Worm (Caenorhabditis elegans) whole organism, late embryonic: ENCODE results near the gene ceh-91.

Experiments
- F13H6.1 ChIP-seq: sonication (generic microtip); optimal IDR thresholded peaks from 2 replicates; lab custom pipeline; 2016; ENCODE audit warnings: missing genetic modification characterization, missing compliant biosample characterization
- K02D7.2 ChIP-seq: sonication (generic microtip); optimal IDR thresholded peaks from 2 replicates; lab custom pipeline; 2017; ENCODE audit warnings: mild to moderate bottlenecking, missing genetic modification characterization, missing compliant biosample characterization
- K09A11.1 ChIP-seq: sonication (generic microtip); optimal IDR thresholded peaks from 2 replicates; lab custom pipeline; 2017; ENCODE audit warnings: antibody characterized with exemption, mild to moderate bottlenecking, missing genetic modification characterization, missing compliant biosample characterization; ENCODE audit not compliant: insufficient read depth
- ahr-1 ChIP-seq: sonication (generic microtip); optimal IDR thresholded peaks from 2 replicates; lab custom pipeline; 2016; ENCODE audit warnings: missing genetic modification characterization, missing compliant biosample characterization
- ceh-18 ChIP-seq: sonication (generic microtip); optimal IDR thresholded peaks from 2 replicates; lab custom pipeline; 2016; ENCODE audit warnings: missing genetic modification characterization, missing compliant biosample characterization
- ceh-2 ChIP-seq: sonication (generic microtip); optimal IDR thresholded peaks from 2 replicates; lab custom pipeline; 2016; ENCODE audit warnings: missing genotype, missing genetic modification characterization, missing compliant biosample characterization
- ceh-22 ChIP-seq: sonication (generic microtip); optimal IDR thresholded peaks from 2 replicates; lab custom pipeline; 2017; ENCODE audit warnings: missing biosample characterization, missing genetic modification characterization
- ceh-24 ChIP-seq: sonication (generic microtip); optimal IDR thresholded peaks from 2 replicates; lab custom pipeline; 2016; ENCODE audit warnings: mild to moderate bottlenecking, missing genetic modification characterization, missing compliant biosample characterization
- ceh-34 ChIP-seq: sonication (generic microtip); optimal IDR thresholded peaks from 2 replicates; lab custom pipeline; 2016; ENCODE audit warnings: mild to moderate bottlenecking, missing genetic modification characterization, missing compliant biosample characterization
- ceh-48 ChIP-seq: sonication (generic microtip); optimal IDR thresholded peaks from 2 replicates; lab custom pipeline; 2016; ENCODE audit warnings: missing genetic modification characterization, inconsistent platforms, missing compliant biosample characterization
- dmd-4 ChIP-seq: sonication (generic microtip); optimal IDR thresholded peaks from 2 replicates; lab custom pipeline; 2016; ENCODE audit warnings: borderline replicate concordance, missing genetic modification characterization, missing compliant biosample characterization
- elt-2 ChIP-seq: sonication (generic microtip); optimal IDR thresholded peaks from 2 replicates; lab custom pipeline; 2016; ENCODE audit warnings: missing genetic modification reagents, missing genetic modification characterization, missing compliant biosample characterization
- elt-4 ChIP-seq: sonication (generic microtip); optimal IDR thresholded peaks from 2 replicates; lab custom pipeline; 2016; ENCODE audit warnings: missing genetic modification characterization, missing compliant biosample characterization
- eyg-1 ChIP-seq: sonication (generic microtip); optimal IDR thresholded peaks from 2 replicates; lab custom pipeline; 2016; ENCODE audit warnings: missing genotype, missing genetic modification characterization, missing compliant biosample characterization
- fax-1 ChIP-seq: sonication (generic microtip); optimal IDR thresholded peaks from 2 replicates; lab custom pipeline; 2016; ENCODE audit warnings: missing genotype, missing genetic modification characterization, missing compliant biosample characterization
- fkh-10 ChIP-seq: fragments of 150-350 bp; optimal IDR thresholded peaks from 2 replicates; lab custom pipeline; 2014; ENCODE audit warnings: missing biosample characterization, missing genetic modification reagents, missing genetic modification characterization
- hlh-13 ChIP-seq: fragments of 200-800 bp; sonication (Bioruptor generic); optimal IDR thresholded peaks from 2 replicates; lab custom pipeline; 2018; ENCODE audit warnings: mild to moderate bottlenecking, missing genetic modification characterization, missing compliant biosample characterization
- hlh-15 ChIP-seq: sonication (generic microtip); optimal IDR thresholded peaks from 2 replicates; lab custom pipeline; 2016; ENCODE audit warnings: missing genetic modification characterization, missing compliant biosample characterization
- hlh-30 ChIP-seq: sonication (generic microtip); optimal IDR thresholded peaks from 2 replicates; lab custom pipeline; 2017; ENCODE audit warnings: antibody characterized with exemption, missing genetic modification characterization, missing compliant biosample characterization; ENCODE audit not compliant: insufficient read depth
- lim-6 ChIP-seq: sonication (generic microtip); optimal IDR thresholded peaks from 2 replicates; lab custom pipeline; 2016; ENCODE audit warnings: missing genetic modification characterization, missing compliant biosample characterization
- nfya-1 ChIP-seq: sonication (generic microtip); optimal IDR thresholded peaks from 2 replicates; lab custom pipeline; 2017; ENCODE audit warnings: missing genetic modification characterization, mild to moderate bottlenecking, missing compliant biosample characterization, antibody characterized with exemption, moderate library complexity
- pag-3 ChIP-seq: sonication (generic microtip); optimal IDR thresholded peaks from 2 replicates; lab custom pipeline; 2016; ENCODE audit warnings: missing compliant biosample characterization, missing genetic modification characterization, borderline replicate concordance
- pax-1 ChIP-seq: fragments of 150-350 bp; optimal IDR thresholded peaks from 2 replicates; lab custom pipeline; 2014; ENCODE audit warnings: missing biosample characterization, missing genetic modification characterization
- pqm-1 ChIP-seq: sonication (generic microtip); optimal IDR thresholded peaks from 2 replicates; lab custom pipeline; 2016; ENCODE audit warnings: missing genetic modification characterization, missing compliant biosample characterization
- rnt-1 ChIP-seq: sonication (generic microtip); optimal IDR thresholded peaks from 2 replicates; lab custom pipeline; 2016; ENCODE audit warnings: missing genetic modification characterization, missing compliant biosample characterization
- sox-2 ChIP-seq: fragments of 200-800 bp; sonication (Bioruptor generic); IDR thresholded peaks from 2 replicates; pipeline ENCODE4 v1.3.6; 2022; ENCODE audit warnings: missing genetic modification reagents, missing genetic modification characterization, missing compliant biosample characterization
- tbx-7 ChIP-seq: sonication (generic microtip); optimal IDR thresholded peaks from 2 replicates; lab custom pipeline; 2016; ENCODE audit warnings: missing genotype, missing genetic modification characterization, missing compliant biosample characterization
- ttx-3 ChIP-seq: sonication (generic microtip); optimal IDR thresholded peaks from 2 replicates; lab custom pipeline; 2016; ENCODE audit warnings: missing genetic modification reagents, missing genetic modification characterization, missing compliant biosample characterization
- unc-42 ChIP-seq: sonication (generic microtip); optimal IDR thresholded peaks from 2 replicates; lab custom pipeline; 2016; ENCODE audit warnings: missing genotype, missing genetic modification characterization, missing compliant biosample characterization
- unc-55 ChIP-seq: sonication (generic microtip); optimal IDR thresholded peaks from 2 replicates; lab custom pipeline; 2017; ENCODE audit warnings: missing biosample characterization, missing genetic modification reagents, missing genetic modification characterization
- unc-86 ChIP-seq: sonication (generic microtip); optimal IDR thresholded peaks from 2 replicates; lab custom pipeline; 2016; ENCODE audit warnings: missing genetic modification characterization, missing compliant biosample characterization
- ztf-16 ChIP-seq: sonication (generic microtip); optimal IDR thresholded peaks from 2 replicates; lab custom pipeline; 2017; ENCODE audit warnings: missing genetic modification characterization, missing compliant biosample characterization

Gene ceh-91

ce11 chrIII:11582569-11582968 lies 34.0 kb upstream of the ceh-91 start:
- TF ChIP-seq nfya-1 (tag; lab: Kevin White, UChicago) (peak; percentile 86), ttx-3 (no peak)
- TF ChIP-seq, all 69 proteins: peak for 1

ce11 chrIII:11588911-11589310 lies 27.6 kb upstream of the ceh-91 start, which contains the start of gene Y66D12A.3:
Gene Y66D12A.3, plus strand, starts transcription at chrIII:11589211.
- TF ChIP-seq pax-1 (tag; lab: Kevin White, UChicago) (no peak), unc-86 (no peak), ahr-1 (tag; lab: Kevin White, UChicago) (no peak), sox-2 (GFP tag; lab: Robert Waterston, UW) (no peak), ttx-3 (no peak), hlh-30 (tag; lab: Kevin White, UChicago) (no peak), elt-2 (tag; lab: Kevin White, UChicago) (no peak), eyg-1 (no peak), pag-3 (tag; lab: Kevin White, UChicago) (no peak), ceh-2 (tag; lab: Kevin White, UChicago) (no peak), hlh-15 (tag; lab: Kevin White, UChicago) (no peak), hlh-13 (no peak), pqm-1 (tag; lab: Kevin White, UChicago) (no peak), unc-42 (tag; lab: Kevin White, UChicago) (no peak), dmd-4 (tag; lab: Kevin White, UChicago) (no peak), K09A11.1 (tag; lab: Kevin White, UChicago) (no peak), rnt-1 (tag; lab: Kevin White, UChicago) (no peak)

ce11 chrIII:11589311-11589710 lies 27.2 kb upstream of the ceh-91 start:
- TF ChIP-seq nfya-1 (tag; lab: Kevin White, UChicago), result peak; percentile 63
- no peak for TF ChIP-seq K02D7.2 (tag; lab: Kevin White, UChicago)

ce11 chrIII:11590255-11590654 lies 26.3 kb upstream of the ceh-91 start:
- TF ChIP-seq K02D7.2 (tag; lab: Kevin White, UChicago) (no peak), unc-55 (no peak)

- TF ChIP-seq ceh-48 (tag; lab: Kevin White, UChicago), result peak; percentile 13
- no peak for TF ChIP-seq lim-6 (tag; lab: Kevin White, UChicago)
Observed at ce11 chrIII:11592096-11592495, 24.4 kb upstream of the ceh-91 start.

ce11 chrIII:11607870-11608269 lies 8.7 kb upstream of the ceh-91 start, which contains the start of gene Y66D12A.1:
Gene Y66D12A.1, plus strand, starts transcription at chrIII:11608170.
- TF ChIP-seq K02D7.2 (tag; lab: Kevin White, UChicago) (no peak), elt-4 (tag; lab: Kevin White, UChicago) (no peak), ceh-22 (no peak), ceh-24 (tag; lab: Kevin White, UChicago) (no peak), ceh-2 (tag; lab: Kevin White, UChicago) (no peak), F13H6.1 (tag; lab: Kevin White, UChicago) (no peak), ztf-16 (tag; lab: Kevin White, UChicago) (no peak)

- TF ChIP-seq unc-86 (no peak), fkh-10 (no peak), ceh-18 (tag; lab: Kevin White, UChicago) (no peak), fax-1 (tag; lab: Kevin White, UChicago) (no peak), rnt-1 (tag; lab: Kevin White, UChicago) (no peak), hlh-15 (tag; lab: Kevin White, UChicago) (no peak), tbx-7 (no peak), ceh-34 (no peak), ceh-24 (tag; lab: Kevin White, UChicago) (no peak)
Observed at ce11 chrIII:11609568-11609967, 7.0 kb upstream of the ceh-91 start, which contains the start of gene Y66D12A.30. Gene Y66D12A.30, plus strand, starts transcription at chrIII:11609868.
